Worm (Caenorhabditis elegans): ENCODE measurements around the gene F38B6.8.
A peak's percentile ranks its signal among the peaks of the same experiment; 100 is the strongest.

ce11 chrX:6688953-6689562 lies 6.5 kb upstream of the F38B6.8 start:
- TF ChIP-seq med-1 (GFP tag; optimal IDR thresholded peaks at IDR 0.05; ENCODE audit: insufficient read depth), result no peak
- no peak for TF ChIP-seq T22C8.4 (GFP tag; IDR thresholded peaks at IDR 0.05)
- TF ChIP-seq flt-1 (GFP tag; IDR thresholded peaks at IDR 0.05), result no peak
- TF ChIP-seq klf-2 (GFP tag; conservative IDR thresholded peaks at IDR 0.05), result no peak
- TF ChIP-seq ztf-29 (GFP tag; IDR thresholded peaks at IDR 0.05), result no peak
- no peak for TF ChIP-seq ztf-23 (GFP tag; IDR thresholded peaks at IDR 0.05)
- peak; percentile 48 for TF ChIP-seq cog-1 (tag; optimal IDR thresholded peaks at IDR 0.05)
- no peak for TF ChIP-seq ref-1 (GFP tag; conservative IDR thresholded peaks at IDR 0.05)
- TF ChIP-seq tab-1 (GFP tag; IDR thresholded peaks at IDR 0.05), result no peak

Data from whole organism, midembryonic.